Worm (Caenorhabditis elegans) whole organism, early embryonic: ENCODE data around the gene sqv-8.

ENCODE experiments used
- B0310.2 ChIP-seq: sonication (generic microtip); optimal IDR thresholded peaks from 2 replicates; lab custom pipeline; 2016; ENCODE audit warnings: mild to moderate bottlenecking, missing genetic modification characterization, missing compliant biosample characterization
- F13C5.2 ChIP-seq: sonication (generic microtip); optimal IDR thresholded peaks from 2 replicates; lab custom pipeline; 2017; ENCODE audit warnings: mild to moderate bottlenecking, missing genetic modification characterization, inconsistent platforms, missing compliant biosample characterization
- aly-1 ChIP-seq: sonication (generic microtip); optimal IDR thresholded peaks from 2 replicates; lab custom pipeline; 2016; ENCODE audit warnings: missing genetic modification characterization, missing compliant biosample characterization
- ama-1 ChIP-seq: fragments of 150-350 bp; optimal IDR thresholded peaks from 2 replicates; lab custom pipeline; 2014
- ceh-13 ChIP-seq: fragments of 200-800 bp; sonication (Bioruptor generic); optimal IDR thresholded peaks from 2 replicates; lab custom pipeline; 2018; ENCODE audit warnings: mild to moderate bottlenecking, missing genetic modification characterization, missing compliant biosample characterization
- ceh-36 ChIP-seq: sonication (generic microtip); optimal IDR thresholded peaks from 2 replicates; lab custom pipeline; 2016; ENCODE audit warnings: missing genetic modification characterization, inconsistent platforms, missing compliant biosample characterization
- ets-7 ChIP-seq: sonication (generic microtip); optimal IDR thresholded peaks from 2 replicates; lab custom pipeline; 2016; ENCODE audit warnings: missing genotype, missing genetic modification characterization, missing compliant biosample characterization
- flt-1 ChIP-seq: fragments of 200-800 bp; sonication (Bioruptor generic); IDR thresholded peaks from 2 replicates; pipeline ENCODE4 v1.3.6; 2022; ENCODE audit warnings: missing genetic modification characterization, missing compliant biosample characterization
- hmbx-1 ChIP-seq: sonication (generic microtip); optimal IDR thresholded peaks from 2 replicates; lab custom pipeline; 2016; ENCODE audit warnings: mild to moderate bottlenecking, missing genetic modification characterization, missing compliant biosample characterization
- hmg-4 ChIP-seq: fragments of 200-800 bp; sonication (Bioruptor generic); optimal IDR thresholded peaks from 2 replicates; lab custom pipeline; 2018; ENCODE audit warnings: mild to moderate bottlenecking, missing genetic modification characterization, missing compliant biosample characterization
- hnd-1 ChIP-seq: sonication (generic microtip); optimal IDR thresholded peaks from 2 replicates; lab custom pipeline; 2016; ENCODE audit warnings: missing genetic modification characterization, missing compliant biosample characterization
- pes-1 ChIP-seq: fragments of 200-800 bp; sonication (Bioruptor generic); IDR thresholded peaks from 2 replicates; pipeline ENCODE4 v1.3.6; 2022; ENCODE audit warnings: missing genetic modification reagents, missing genetic modification characterization, missing compliant biosample characterization
- scrt-1 ChIP-seq: fragments of 200-800 bp; sonication (Bioruptor generic); IDR thresholded peaks from 2 replicates; pipeline ENCODE4 v1.3.6; 2022; ENCODE audit warnings: missing genetic modification characterization, missing compliant biosample characterization
- sea-1 ChIP-seq: fragments of 200-800 bp; sonication (Bioruptor generic); conservative IDR thresholded peaks from 2 replicates; pipeline ENCODE4 v1.3.6; 2022; ENCODE audit warnings: missing genetic modification characterization, missing compliant biosample characterization
- tbx-11 ChIP-seq: fragments of 200-800 bp; sonication (Bioruptor generic); IDR thresholded peaks from 2 replicates; pipeline ENCODE4 v1.3.6; 2022; ENCODE audit warnings: missing genetic modification characterization, missing compliant biosample characterization
- tbx-37 ChIP-seq: fragments of 200-800 bp; sonication (Bioruptor generic); conservative IDR thresholded peaks from 2 replicates; pipeline ENCODE4 v1.3.6; 2022; ENCODE audit warnings: missing genetic modification reagents, missing genetic modification characterization, missing compliant biosample characterization
- tra-4 ChIP-seq: sonication (generic microtip); optimal IDR thresholded peaks from 2 replicates; lab custom pipeline; 2017; ENCODE audit warnings: missing genetic modification characterization, missing compliant biosample characterization

Gene sqv-8

DNA sequence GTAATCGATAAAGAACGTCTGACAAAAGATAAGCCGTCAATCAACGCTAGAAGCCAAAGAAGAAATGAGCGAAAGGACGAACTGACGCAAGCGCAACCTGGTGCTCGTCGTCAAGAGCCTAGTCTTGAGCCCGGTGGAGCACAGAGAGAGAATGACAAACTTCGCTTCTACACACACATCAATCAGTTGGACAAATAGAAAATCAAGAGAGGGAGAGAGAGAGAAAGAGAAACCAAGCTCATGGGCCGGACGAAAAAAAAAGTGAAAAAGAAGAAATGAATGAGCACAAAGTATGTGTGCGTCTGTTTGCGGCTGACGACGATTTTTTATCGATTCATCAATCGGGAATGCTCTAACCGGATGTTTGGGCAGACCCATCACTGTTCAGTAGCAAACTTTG is 25.7 kb upstream of the sqv-8 start:
- TF ChIP-seq B0310.2 (tag; lab: Kevin White, UChicago) (no peak), F13C5.2 (no peak), scrt-1 (GFP tag; lab: Robert Waterston, UW) (no peak), flt-1 (GFP tag; lab: Robert Waterston, UW) (no peak), hnd-1 (tag; lab: Kevin White, UChicago) (no peak), aly-1 (no peak), hmbx-1 (tag; lab: Kevin White, UChicago) (no peak), ama-1 (lab: Kevin White, UChicago) (no peak), ceh-36 (tag; lab: Kevin White, UChicago) (no peak), ets-7 (tag; lab: Kevin White, UChicago) (no peak)

DNA sequence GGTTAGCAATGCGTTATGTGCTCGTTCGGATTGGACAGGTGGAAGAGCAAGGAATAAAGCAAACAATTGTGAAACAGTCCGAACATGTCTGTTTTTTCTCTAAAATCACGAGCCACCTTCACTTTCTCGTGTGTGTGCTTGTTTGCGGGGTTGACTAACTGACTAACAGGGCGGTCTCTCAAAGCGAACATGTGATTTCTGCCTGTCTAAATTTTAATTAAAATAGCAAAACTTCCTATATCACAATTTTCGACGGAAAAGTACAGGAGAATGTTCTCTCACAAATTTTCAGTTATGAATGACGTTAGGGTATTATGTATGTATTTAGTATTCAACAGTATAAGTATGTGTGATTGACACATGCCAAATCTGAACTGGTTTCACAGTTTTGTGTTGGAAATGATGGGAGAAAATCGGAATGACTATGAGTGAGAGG is 24.8 kb upstream of the sqv-8 start:
- TF ChIP-seq hnd-1 (tag; lab: Kevin White, UChicago) (no peak), hmbx-1 (tag; lab: Kevin White, UChicago) (no peak), pes-1 (GFP tag; lab: Robert Waterston, UW) (no peak), flt-1 (GFP tag; lab: Robert Waterston, UW) (no peak), tra-4 (no peak), ceh-13 (GFP tag; lab: Kevin White, UChicago) (no peak), ama-1 (lab: Kevin White, UChicago) (no peak), tbx-11 (GFP tag; lab: Robert Waterston, UW) (no peak), ets-7 (tag; lab: Kevin White, UChicago) (no peak), scrt-1 (GFP tag; lab: Robert Waterston, UW) (no peak), hmg-4 (GFP tag; lab: Kevin White, UChicago) (no peak), B0310.2 (tag; lab: Kevin White, UChicago) (no peak), sea-1 (no peak), aly-1 (no peak), tbx-37 (GFP tag; lab: Robert Waterston, UW) (no peak), F13C5.2 (no peak), ceh-36 (tag; lab: Kevin White, UChicago) (no peak)

ce11 chrII:9624110-9624695 is 22.6 kb upstream of the sqv-8 start, which contains the start of the genes dnj-20 and ZK1307.8:
Gene dnj-20 (minus strand): TSS chrII:9624176.
Gene ZK1307.8 (plus strand): TSS chrII:9624613.
- TF ChIP-seq F13C5.2, result no peak
- TF ChIP-seq ets-7 (tag; lab: Kevin White, UChicago), result no peak
- no peak for TF ChIP-seq ceh-36 (tag; lab: Kevin White, UChicago)

DNA sequence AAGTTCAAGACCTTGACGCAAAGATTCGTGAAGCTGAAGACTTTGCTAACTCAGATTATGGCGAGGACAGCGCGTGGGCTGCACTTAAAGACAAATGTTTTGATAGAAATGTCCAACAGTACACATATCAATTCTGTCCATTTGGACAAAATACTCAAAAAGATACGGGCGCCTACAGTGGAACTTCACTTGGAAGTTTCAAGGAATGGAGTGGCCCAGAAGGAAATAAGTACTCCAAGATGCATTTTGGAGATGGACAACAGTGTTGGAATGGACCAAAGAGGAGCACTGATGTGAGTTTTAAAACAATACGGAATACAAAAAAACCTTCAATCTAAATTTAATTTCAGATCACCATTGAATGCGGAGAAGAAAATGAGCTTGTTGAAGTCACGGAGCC is 20.8 kb upstream of the sqv-8 start:
- no peak for TF ChIP-seq pes-1 (GFP tag; lab: Robert Waterston, UW)
- TF ChIP-seq ceh-36 (tag; lab: Kevin White, UChicago), result no peak
- no peak for TF ChIP-seq scrt-1 (GFP tag; lab: Robert Waterston, UW)
- TF ChIP-seq ama-1 (lab: Kevin White, UChicago), result no peak
- TF ChIP-seq hmg-4 (GFP tag; lab: Kevin White, UChicago), result no peak
- TF ChIP-seq B0310.2 (tag; lab: Kevin White, UChicago), result no peak
- TF ChIP-seq hnd-1 (tag; lab: Kevin White, UChicago), result no peak
- TF ChIP-seq sea-1, result no peak
- no peak for TF ChIP-seq tbx-37 (GFP tag; lab: Robert Waterston, UW)
- TF ChIP-seq F13C5.2, result no peak
- TF ChIP-seq aly-1, result no peak
- TF ChIP-seq hmbx-1 (tag; lab: Kevin White, UChicago), result no peak
- no peak for TF ChIP-seq tra-4

- TF ChIP-seq pes-1 (GFP tag; lab: Robert Waterston, UW) (no peak), tbx-11 (GFP tag; lab: Robert Waterston, UW) (no peak), aly-1 (no peak), hnd-1 (tag; lab: Kevin White, UChicago) (no peak), ama-1 (lab: Kevin White, UChicago) (no peak), F13C5.2 (no peak), B0310.2 (tag; lab: Kevin White, UChicago) (no peak), scrt-1 (GFP tag; lab: Robert Waterston, UW) (no peak), flt-1 (GFP tag; lab: Robert Waterston, UW) (no peak)
Measured at ce11 chrII:9636300-9636699, 10.5 kb upstream of the sqv-8 start, which contains the start of gene ZK1307.7. Gene ZK1307.7 (plus strand): TSS chrII:9636600.

ce11 chrII:9644438-9644837 is 2.3 kb upstream of the sqv-8 start, which contains the start of gene fzr-1:
Gene fzr-1 (minus strand): TSS chrII:9644466.
- TF ChIP-seq hnd-1 (tag; lab: Kevin White, UChicago) (no peak), hmbx-1 (tag; lab: Kevin White, UChicago) (no peak), F13C5.2 (no peak), hmg-4 (GFP tag; lab: Kevin White, UChicago) (no peak), ets-7 (tag; lab: Kevin White, UChicago) (no peak), ceh-13 (GFP tag; lab: Kevin White, UChicago) (no peak), B0310.2 (tag; lab: Kevin White, UChicago) (no peak), pes-1 (GFP tag; lab: Robert Waterston, UW) (no peak), ceh-36 (tag; lab: Kevin White, UChicago) (no peak), scrt-1 (GFP tag; lab: Robert Waterston, UW) (no peak), flt-1 (GFP tag; lab: Robert Waterston, UW) (0 out of 2 replicates have a peak, but pooled peaks have one; percentile 16), tbx-37 (GFP tag; lab: Robert Waterston, UW) (0 out of 2 replicates have a peak, but pooled peaks have one; percentile 10)

ce11 chrII:9644940-9645634 is 1.7 kb upstream of the sqv-8 start:
- TF ChIP-seq pes-1 (GFP tag; lab: Robert Waterston, UW), result no peak
- no peak for TF ChIP-seq hmg-4 (GFP tag; lab: Kevin White, UChicago)
- TF ChIP-seq tbx-11 (GFP tag; lab: Robert Waterston, UW), result no peak
- no peak for TF ChIP-seq F13C5.2
- TF ChIP-seq ceh-13 (GFP tag; lab: Kevin White, UChicago), result no peak
- TF ChIP-seq hnd-1 (tag; lab: Kevin White, UChicago), result no peak
- no peak for TF ChIP-seq ama-1 (lab: Kevin White, UChicago)
- no peak for TF ChIP-seq ceh-36 (tag; lab: Kevin White, UChicago)
- no peak for TF ChIP-seq aly-1
- no peak for TF ChIP-seq tbx-37 (GFP tag; lab: Robert Waterston, UW)
- no peak for TF ChIP-seq ets-7 (tag; lab: Kevin White, UChicago)
- no peak for TF ChIP-seq B0310.2 (tag; lab: Kevin White, UChicago)
- no peak for TF ChIP-seq sea-1
- TF ChIP-seq hmbx-1 (tag; lab: Kevin White, UChicago), result no peak
- TF ChIP-seq flt-1 (GFP tag; lab: Robert Waterston, UW), result no peak
- no peak for TF ChIP-seq tra-4
